Fruit fly (Drosophila melanogaster): ENCODE data around the gene mbc.

Gene mbc

DNA sequence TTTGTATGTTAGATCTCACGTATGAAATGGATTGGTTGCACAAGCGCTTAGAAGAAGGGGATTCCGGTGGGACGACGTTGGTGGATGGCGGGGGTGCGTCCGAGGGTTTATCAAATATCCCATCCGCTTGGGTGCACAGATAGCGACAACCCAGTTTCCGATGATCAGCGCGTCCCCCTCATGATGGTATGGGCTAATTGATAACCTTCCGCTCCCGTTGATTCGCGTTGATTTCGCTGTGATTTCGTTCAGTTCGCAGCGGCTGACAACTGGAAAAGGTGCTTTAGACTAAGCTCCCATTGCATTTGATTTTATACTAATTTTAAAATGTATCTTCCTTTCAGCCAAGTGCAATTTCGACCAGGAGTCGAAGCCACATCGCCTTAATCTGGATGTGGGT, 8.0 kb downstream of the mbc start:
- TF ChIP-seq CTCF (optimal IDR thresholded peaks at IDR 0.05): no peak
- TF ChIP-seq CG8478 (optimal IDR thresholded peaks at IDR 0.05): no peak

DNA sequence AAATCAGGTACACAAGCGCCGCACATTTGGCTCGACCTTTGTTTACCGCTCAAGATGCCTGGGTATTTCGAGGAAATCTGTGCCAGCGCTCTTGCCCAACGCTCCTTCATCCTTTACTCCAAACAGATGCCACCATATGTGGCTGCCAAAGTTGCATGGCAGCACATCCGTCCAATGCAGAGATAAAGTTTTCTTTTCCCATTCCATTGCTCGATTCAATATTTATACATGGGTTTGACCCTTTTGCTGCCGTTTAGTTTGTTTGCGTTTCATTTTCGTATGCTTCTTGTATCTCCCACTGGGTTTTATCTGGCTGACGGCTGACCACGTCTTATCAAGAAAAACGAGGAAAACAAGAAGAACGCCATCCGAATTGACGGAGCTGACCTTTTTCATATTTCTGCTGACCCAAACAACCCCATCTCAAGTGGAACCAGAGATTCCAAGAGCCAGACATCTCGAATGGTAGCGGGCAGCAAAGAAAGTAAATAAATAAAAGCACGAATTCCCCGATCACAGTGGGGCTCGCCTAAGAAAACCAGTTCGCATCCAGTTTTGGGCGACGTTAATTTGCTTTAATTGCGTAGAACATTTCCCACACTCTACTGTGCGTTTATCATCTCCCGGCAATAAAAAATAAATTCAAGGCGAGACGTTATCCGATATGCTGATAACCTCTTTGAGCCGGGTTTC, 9.1 kb downstream of the mbc start:
- TF ChIP-seq CG8478 (optimal IDR thresholded peaks at IDR 0.05) (no peak), CTCF (optimal IDR thresholded peaks at IDR 0.05) (no peak)

DNA sequence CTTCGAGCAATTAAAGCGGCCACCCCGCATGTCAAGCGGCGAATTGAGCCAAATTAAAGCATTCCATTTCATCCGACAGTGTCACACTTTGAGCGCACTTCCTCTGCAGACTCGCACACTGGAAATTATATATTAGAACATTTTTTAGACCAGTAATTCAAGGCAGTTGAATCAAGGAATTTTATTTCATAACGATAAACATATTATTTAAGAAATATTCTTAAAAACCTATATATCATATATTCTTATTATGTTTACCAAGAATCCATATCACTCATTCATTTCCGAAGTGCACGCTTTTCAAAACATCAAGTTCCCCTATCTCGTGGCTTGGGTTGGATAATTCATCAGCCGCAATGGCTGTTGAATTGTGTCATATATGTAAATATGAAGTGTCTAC, 9.9 kb downstream of the mbc start:
- TF ChIP-seq CTCF (optimal IDR thresholded peaks at IDR 0.05) (no peak), CG8478 (optimal IDR thresholded peaks at IDR 0.05) (no peak)

DNA sequence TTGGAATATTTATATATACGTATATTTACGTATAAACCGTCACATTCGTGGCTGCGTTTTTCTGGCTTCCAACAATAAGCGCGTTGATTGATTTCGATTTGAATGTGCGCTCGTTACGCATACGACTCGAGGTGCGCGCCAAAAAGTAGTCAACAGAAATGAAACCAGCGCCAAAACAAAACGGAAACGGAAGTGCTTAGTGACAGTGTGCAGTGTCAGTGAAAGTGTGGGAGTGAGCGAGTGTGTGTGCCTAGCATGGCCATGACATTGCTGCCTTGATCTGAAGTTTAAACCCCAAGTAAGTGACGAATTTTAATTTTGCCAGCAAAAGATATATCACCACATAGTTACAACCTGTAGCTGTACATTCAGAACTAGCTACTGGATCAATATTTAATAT, 22.1 kb downstream of the mbc start, which contains the start of gene CG34355:
CG34355 (plus strand) TSS at position 192 of the 400 bp plus-strand sequence.
- TF ChIP-seq CG8478 (optimal IDR thresholded peaks at IDR 0.05) (no peak), CTCF (optimal IDR thresholded peaks at IDR 0.05) (no peak)

DNA sequence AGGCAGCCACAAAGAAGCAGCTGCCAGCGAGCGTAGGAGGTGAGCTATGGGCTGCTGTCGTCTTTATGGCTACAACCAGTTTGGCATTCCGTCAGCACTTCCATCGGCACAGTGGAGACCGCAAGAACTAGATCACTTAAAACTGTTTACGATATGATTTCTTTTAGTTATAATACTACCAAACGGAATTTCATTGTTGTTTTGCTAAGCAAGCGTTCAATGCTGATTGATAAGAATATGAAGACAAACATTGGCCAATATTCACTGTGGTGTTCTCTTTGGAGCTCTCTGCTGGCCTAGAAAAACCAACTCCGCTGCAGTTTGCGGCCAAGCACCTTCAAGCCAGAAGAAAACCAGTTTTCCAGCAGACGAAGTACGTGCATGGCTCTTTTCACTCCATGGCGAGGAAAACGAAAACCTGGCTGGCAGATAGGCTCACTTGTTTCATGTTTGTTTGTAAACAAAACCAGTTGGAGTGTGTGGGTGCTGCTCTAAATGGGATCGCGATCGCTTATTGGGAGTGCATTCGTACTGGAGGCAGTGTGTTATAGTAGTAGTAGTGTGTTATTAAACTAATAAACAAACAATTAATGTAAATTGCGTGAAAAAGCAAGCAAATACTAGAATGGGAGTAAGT, 36.1 kb downstream of the mbc start:
- TF ChIP-seq CTCF (optimal IDR thresholded peaks at IDR 0.05) (no peak), CG8478 (optimal IDR thresholded peaks at IDR 0.05) (no peak)

DNA sequence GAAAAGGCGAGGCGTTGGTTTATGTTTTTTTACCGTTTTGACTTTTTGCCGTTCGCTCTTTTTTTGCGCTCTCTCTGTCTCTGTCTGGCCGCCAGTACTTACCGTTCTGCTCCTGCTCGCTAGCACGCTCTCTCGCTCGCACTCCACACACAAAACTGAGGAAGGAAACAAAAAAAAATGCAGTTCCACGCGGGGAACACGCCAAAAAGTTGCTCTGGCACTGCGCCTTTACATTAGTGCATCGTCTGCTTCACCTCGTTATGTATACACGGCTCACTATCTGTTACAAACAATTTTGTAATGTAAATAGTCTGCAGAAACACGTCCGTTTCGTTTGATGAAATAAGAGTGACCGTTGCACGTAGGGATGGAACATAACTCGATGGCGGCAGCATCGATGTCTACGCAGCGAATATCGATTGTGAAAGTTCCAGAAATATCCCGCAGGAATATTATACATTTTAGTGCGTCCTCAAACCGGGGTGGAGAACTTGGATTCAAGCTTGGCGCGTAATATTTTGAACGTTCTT, 37.4 kb downstream of the mbc start, which contains the start of the genes CG33111 and eIF4G2:
CG33111 (minus strand) TSS at position 359 of the 530 bp plus-strand sequence.
eIF4G2 (minus strand) TSS at position 359 of the 530 bp plus-strand sequence.
- TF ChIP-seq CTCF (optimal IDR thresholded peaks at IDR 0.05): peak; percentile 73 to 75
- no peak for TF ChIP-seq CG8478 (optimal IDR thresholded peaks at IDR 0.05)

DNA sequence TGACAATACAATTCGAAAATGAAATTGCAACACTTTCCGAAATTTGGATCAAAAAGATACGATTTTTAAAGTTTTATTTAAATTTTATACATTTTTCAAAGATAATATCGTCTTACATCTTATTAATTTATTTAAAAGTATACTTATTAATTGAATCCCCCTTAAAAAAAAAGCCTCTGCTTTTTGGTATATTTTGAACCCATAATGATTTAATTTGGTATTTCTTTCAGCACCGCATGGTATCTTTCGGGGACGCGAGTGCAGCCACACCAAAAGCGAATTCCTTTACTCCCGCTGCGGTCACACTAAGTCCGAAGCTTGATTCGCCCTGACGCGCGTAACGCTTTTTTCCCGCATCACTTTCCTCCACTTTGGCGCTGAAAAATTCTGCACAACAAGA, 38.7 kb downstream of the mbc start:
- no peak for TF ChIP-seq CG8478 (optimal IDR thresholded peaks at IDR 0.05)
- TF ChIP-seq CTCF (optimal IDR thresholded peaks at IDR 0.05): no peak

DNA sequence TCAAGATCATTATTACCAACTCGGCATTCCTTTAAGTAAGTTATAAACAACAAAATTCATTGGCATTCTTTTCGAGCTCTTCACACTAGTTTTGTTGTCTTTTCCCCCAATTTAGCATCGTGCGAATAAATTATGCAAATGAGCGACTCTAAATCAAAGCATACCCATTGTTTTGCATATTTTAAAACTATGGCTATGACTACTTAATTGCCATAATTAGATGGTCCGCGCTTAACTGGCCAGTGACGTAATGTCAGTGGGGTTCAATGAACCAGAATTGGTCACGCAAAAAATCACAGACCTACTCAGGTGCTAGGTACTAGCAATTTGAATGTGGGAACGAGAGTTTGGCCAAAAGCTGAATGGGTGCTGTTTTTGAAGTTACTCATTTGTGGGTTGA, 41.4 kb downstream of the mbc start:
- TF ChIP-seq CG8478 (optimal IDR thresholded peaks at IDR 0.05): no peak
- no peak for TF ChIP-seq CTCF (optimal IDR thresholded peaks at IDR 0.05)

DNA sequence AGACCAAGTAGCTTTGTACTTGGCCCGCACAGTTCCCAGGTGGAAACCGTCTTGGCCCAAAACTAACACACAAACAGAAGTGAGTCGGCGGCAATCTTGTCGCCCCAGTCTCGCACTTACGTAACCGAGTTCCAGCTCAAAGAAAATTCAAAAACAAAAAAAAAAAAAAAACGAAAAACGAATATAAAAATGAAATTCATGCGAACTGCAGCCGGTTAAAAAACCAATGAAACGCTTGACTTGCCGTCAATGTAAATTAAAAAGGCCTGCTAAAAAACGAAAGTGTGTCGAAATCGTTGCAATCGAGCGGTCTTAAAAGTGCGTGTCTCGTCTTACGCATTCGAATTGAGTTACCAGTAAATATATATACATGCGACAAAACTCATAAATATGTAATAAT, 42.1 kb downstream of the mbc start:
- TF ChIP-seq CG8478 (optimal IDR thresholded peaks at IDR 0.05) (no peak), CTCF (optimal IDR thresholded peaks at IDR 0.05) (no peak)

DNA sequence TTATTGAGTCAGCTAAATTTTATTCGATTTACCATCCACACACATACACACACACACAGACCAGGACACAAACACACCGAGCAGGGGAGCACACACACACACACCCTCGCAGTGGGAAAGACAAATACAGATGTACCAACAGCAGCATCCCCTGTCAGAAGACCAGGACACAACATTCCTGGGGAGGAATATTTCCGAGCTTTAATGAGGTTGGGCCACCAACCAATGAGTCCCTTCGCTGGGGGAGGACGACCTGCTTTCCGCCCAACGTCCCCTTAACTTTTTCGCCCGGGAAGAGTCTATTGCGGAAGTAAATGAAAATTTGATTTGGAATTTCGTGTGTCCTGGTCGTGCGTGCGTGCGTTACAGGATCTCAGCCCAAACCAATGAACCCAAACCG, 45.5 kb downstream of the mbc start:
- TF ChIP-seq CTCF (optimal IDR thresholded peaks at IDR 0.05) (no peak), CG8478 (optimal IDR thresholded peaks at IDR 0.05) (no peak)

DNA sequence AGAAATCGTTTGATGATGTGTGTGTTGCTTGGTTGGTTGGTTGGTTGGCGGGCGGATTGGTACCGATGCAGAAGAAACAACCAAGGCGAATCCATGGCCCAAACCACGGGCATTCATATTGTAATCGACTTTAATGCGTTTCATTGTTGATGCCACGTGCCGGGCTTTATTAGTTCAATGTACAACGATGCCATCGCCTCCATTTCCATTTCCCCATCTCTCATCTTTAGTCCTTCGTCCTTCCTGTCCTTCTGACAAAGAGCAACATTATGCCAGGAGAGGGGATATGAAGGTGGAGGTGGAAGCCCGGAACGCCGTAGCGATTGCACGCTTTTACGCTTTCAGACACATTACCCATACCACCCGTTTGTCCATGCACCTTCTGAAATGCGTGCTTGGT, 50.1 kb downstream of the mbc start:
- TF ChIP-seq CTCF (optimal IDR thresholded peaks at IDR 0.05) (no peak), CG8478 (optimal IDR thresholded peaks at IDR 0.05) (no peak)

DNA sequence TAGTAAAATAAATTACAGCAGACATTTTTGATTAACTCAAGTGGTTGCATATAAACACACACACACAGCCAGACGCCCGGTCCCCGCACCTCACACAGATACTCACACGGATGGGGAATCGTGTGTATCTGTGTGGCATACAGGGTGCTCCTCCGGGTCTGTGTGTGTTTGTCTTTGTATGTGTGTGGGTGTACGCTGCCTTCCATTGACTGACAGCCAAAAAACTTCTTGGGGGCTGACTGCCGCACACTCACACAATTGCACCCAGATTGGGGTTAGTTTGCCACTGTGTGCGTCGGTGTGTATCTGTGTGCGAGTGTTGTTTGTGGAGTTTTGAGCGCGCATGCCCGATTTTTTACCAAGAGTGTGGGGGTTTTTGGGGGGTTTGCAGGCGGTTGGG, 64.5 kb downstream of the mbc start:
- TF ChIP-seq CG8478 (optimal IDR thresholded peaks at IDR 0.05): no peak
- TF ChIP-seq CTCF (optimal IDR thresholded peaks at IDR 0.05): no peak

DNA sequence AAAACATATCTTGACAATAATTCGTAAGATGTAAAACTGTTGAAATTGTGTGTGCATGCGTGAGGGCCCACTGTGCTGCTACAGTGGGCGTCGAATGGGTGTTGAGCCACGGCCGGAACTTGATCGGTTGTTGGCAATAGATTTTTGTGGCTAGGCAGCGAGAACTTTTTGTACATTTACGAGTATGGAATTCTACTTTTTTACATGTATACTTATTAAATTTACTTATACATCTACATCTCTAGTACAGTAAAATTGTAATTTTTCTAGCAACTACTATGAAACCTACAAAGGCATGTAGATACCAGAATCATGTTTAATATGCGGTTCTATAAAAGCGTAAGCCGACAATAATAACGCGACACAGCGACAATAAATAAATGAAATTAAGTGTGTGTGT, 68.0 kb downstream of the mbc start:
- no peak for TF ChIP-seq CG8478 (optimal IDR thresholded peaks at IDR 0.05)
- no peak for TF ChIP-seq CTCF (optimal IDR thresholded peaks at IDR 0.05)

All from S2 (cell line).